Fruit fly (Drosophila melanogaster) whole organism, embryonic: ENCODE data around the gene MESK4.

Source experiments
- Antp ChIP-seq: fragments of 200-800 bp; sonication (Bioruptor generic); optimal IDR thresholded peaks from 3 replicates; lab custom pipeline; 2016; ENCODE audit warnings: missing biosample characterization, missing genetic modification characterization
- Atf-2 ChIP-seq: fragments of 200-800 bp; sonication (Bioruptor generic); optimal IDR thresholded peaks from 2 replicates; lab custom pipeline; 2016; ENCODE audit warnings: missing biosample characterization, missing genetic modification characterization
- BEAF-32 ChIP-seq: fragments of 200-800 bp; sonication (Bioruptor generic); optimal IDR thresholded peaks from 3 replicates; lab custom pipeline; 2017; ENCODE audit warnings: missing biosample characterization, missing genetic modification characterization, mild to moderate bottlenecking, moderate library complexity, missing genetic modification reagents
- BtbVII ChIP-seq: fragments of 200-800 bp; sonication (Bioruptor generic); optimal IDR thresholded peaks from 3 replicates; lab custom pipeline; 2017; ENCODE audit warnings: missing biosample characterization, mild to moderate bottlenecking, missing genetic modification characterization
- CG10462 ChIP-seq: fragments of 200-800 bp; sonication (Bioruptor generic); optimal IDR thresholded peaks from 2 replicates; lab custom pipeline; 2016; ENCODE audit warnings: missing biosample characterization, missing genetic modification characterization
- CG10543 ChIP-seq: fragments of 200-800 bp; sonication (Bioruptor generic); optimal IDR thresholded peaks from 3 replicates; lab custom pipeline; 2017; ENCODE audit warnings: missing biosample characterization, mild to moderate bottlenecking, missing genetic modification characterization, moderate library complexity
- CG12942 ChIP-seq: fragments of 200-800 bp; sonication (Bioruptor generic); optimal IDR thresholded peaks from 3 replicates; lab custom pipeline; 2016; ENCODE audit warnings: missing biosample characterization, missing genetic modification characterization
- CG13123 ChIP-seq: fragments of 200-800 bp; sonication (Bioruptor generic); optimal IDR thresholded peaks from 2 replicates; lab custom pipeline; 2016; ENCODE audit warnings: missing biosample characterization, missing genetic modification characterization
- CG14441 ChIP-seq: fragments of 200-800 bp; sonication (Bioruptor generic); IDR thresholded peaks from 2 replicates; pipeline ENCODE4 v1.3.6; 2022; ENCODE audit warnings: missing biosample characterization, missing genetic modification characterization
- CG14667 ChIP-seq: fragments of 200-800 bp; sonication (Bioruptor generic); IDR thresholded peaks from 2 replicates; pipeline ENCODE4 v1.3.6; 2022; ENCODE audit warnings: missing biosample characterization, missing genetic modification characterization
- CG1529 ChIP-seq: fragments of 200-800 bp; sonication (Bioruptor generic); optimal IDR thresholded peaks from 3 replicates; lab custom pipeline; 2018; ENCODE audit warnings: missing biosample characterization, missing genetic modification characterization
- CG16815 ChIP-seq: fragments of 200-800 bp; sonication (Bioruptor generic); optimal IDR thresholded peaks from 3 replicates; lab custom pipeline; 2017; ENCODE audit warnings: missing biosample characterization, mild to moderate bottlenecking, missing genetic modification characterization
- CG18011 ChIP-seq: fragments of 200-800 bp; sonication (Bioruptor generic); optimal IDR thresholded peaks from 2 replicates; lab custom pipeline; 2017; ENCODE audit warnings: missing biosample characterization, missing genetic modification characterization, mild to moderate bottlenecking, moderate library complexity, missing genotype
- CG18764 ChIP-seq: fragments of 200-800 bp; sonication (Bioruptor generic); optimal IDR thresholded peaks from 3 replicates; lab custom pipeline; 2016; ENCODE audit warnings: missing biosample characterization, missing genetic modification characterization
- CG30020 ChIP-seq: fragments of 200-800 bp; optimal IDR thresholded peaks from 2 replicates; lab custom pipeline; 2019; ENCODE audit warnings: missing biosample characterization, mild to moderate bottlenecking, missing genetic modification characterization, moderate library complexity
- CG3065 ChIP-seq: fragments of 200-800 bp; sonication (Bioruptor generic); optimal IDR thresholded peaks from 2 replicates; lab custom pipeline; 2016; ENCODE audit warnings: missing biosample characterization, missing genetic modification characterization
- CG33213 ChIP-seq: fragments of 200-800 bp; sonication (Bioruptor generic); optimal IDR thresholded peaks from 3 replicates; lab custom pipeline; 2016; ENCODE audit warnings: missing biosample characterization, missing genetic modification characterization
- CG3407 ChIP-seq: fragments of 200-800 bp; sonication (Bioruptor generic); optimal IDR thresholded peaks from 2 replicates; lab custom pipeline; 2018; ENCODE audit warnings: missing biosample characterization, mild to moderate bottlenecking, missing genetic modification characterization
- CG34224 ChIP-seq: fragments of 200-800 bp; sonication (Bioruptor generic); IDR thresholded peaks from 3 replicates; pipeline ENCODE4 v1.3.6; 2022; ENCODE audit warnings: missing biosample characterization, missing genetic modification characterization; ENCODE audit not compliant: partially characterized antibody
- CG3726 ChIP-seq: fragments of 200-800 bp; sonication (Bioruptor generic); IDR thresholded peaks from 3 replicates; pipeline ENCODE4, ENCODE4 v1.3.6; 2022; ENCODE audit warnings: missing biosample characterization, missing genetic modification characterization
- CG3847 ChIP-seq: fragments of 200-800 bp; sonication (Bioruptor generic); IDR thresholded peaks from 2 replicates; pipeline ENCODE4 v1.3.6; 2022; ENCODE audit warnings: missing biosample characterization, missing genetic modification characterization
- CG5245 ChIP-seq: fragments of 200-800 bp; sonication (Bioruptor generic); optimal IDR thresholded peaks from 3 replicates; lab custom pipeline; 2016; ENCODE audit warnings: missing biosample characterization, missing genetic modification characterization
- CG5953 ChIP-seq: fragments of 200-800 bp; sonication (Bioruptor generic); IDR thresholded peaks from 2 replicates; pipeline ENCODE4 v1.3.6; 2022; ENCODE audit warnings: missing biosample characterization, missing genetic modification characterization
- CG8089 ChIP-seq: fragments of 200-800 bp; sonication (Bioruptor generic); optimal IDR thresholded peaks from 3 replicates; lab custom pipeline; 2016; ENCODE audit warnings: missing biosample characterization, missing genetic modification characterization
- CHES-1-like ChIP-seq: fragments of 200-800 bp; sonication (Bioruptor generic); optimal IDR thresholded peaks from 2 replicates; lab custom pipeline; 2016; ENCODE audit warnings: missing biosample characterization, missing genetic modification characterization
- Drgx ChIP-seq: fragments of 200-800 bp; sonication (Bioruptor generic); IDR thresholded peaks from 2 replicates; pipeline ENCODE4 v1.3.6; 2022; ENCODE audit warnings: missing biosample characterization, missing genetic modification characterization
- ERR ChIP-seq: fragments of 200-800 bp; sonication (Bioruptor generic); optimal IDR thresholded peaks from 2 replicates; lab custom pipeline; 2016; ENCODE audit warnings: missing biosample characterization, missing genetic modification characterization
- Ets65A ChIP-seq: fragments of 200-800 bp; sonication (Bioruptor generic); peaks from one replicate; lab custom pipeline; 2016; ENCODE audit warnings: missing biosample characterization, missing genetic modification characterization
- HHEX ChIP-seq: fragments of 200-800 bp; sonication (Bioruptor generic); optimal IDR thresholded peaks from 3 replicates; lab custom pipeline; 2017; ENCODE audit warnings: missing biosample characterization, mild to moderate bottlenecking, missing genetic modification characterization, missing genetic modification reagents
- MBD-R2 ChIP-seq: fragments of 200-800 bp; sonication (Bioruptor generic); IDR thresholded peaks from 2 replicates; pipeline ENCODE4 v1.3.6; 2022; ENCODE audit warnings: missing biosample characterization, missing genetic modification characterization
- Meics ChIP-seq: fragments of 200-800 bp; sonication (Bioruptor generic); optimal IDR thresholded peaks from 2 replicates; lab custom pipeline; 2017; ENCODE audit warnings: missing biosample characterization, mild to moderate bottlenecking, missing genetic modification characterization
- Sry-δ ChIP-seq: fragments of 200-800 bp; sonication (Bioruptor generic); optimal IDR thresholded peaks from 2 replicates; lab custom pipeline; 2016; ENCODE audit warnings: missing biosample characterization, missing genetic modification characterization
- Trl ChIP-seq, 3 experiments: fragments of >200 bp in 2 of 3; fragments of 200-800 bp in 1 of 3; sonication (Bioruptor generic) in 1 of 3; optimal IDR thresholded peaks; 2 replicates in 1 of 3; 3 replicates in 2 of 3; lab custom pipeline; 2016 to 2017; ENCODE audit warnings: missing biosample characterization in 1 of 3, missing genetic modification characterization in 1 of 3
- br ChIP-seq: fragments of >200 bp; optimal IDR thresholded peaks from 2 replicates; lab custom pipeline; 2017
- chm ChIP-seq: fragments of 200-800 bp; sonication (Bioruptor generic); IDR thresholded peaks from 2 replicates; pipeline ENCODE4 v1.3.6; 2022; ENCODE audit warnings: missing biosample characterization, missing genetic modification characterization
- dmrt11E ChIP-seq: fragments of 200-800 bp; sonication (Bioruptor generic); optimal IDR thresholded peaks from 3 replicates; lab custom pipeline; 2018; ENCODE audit warnings: missing biosample characterization, mild to moderate bottlenecking, missing genetic modification characterization, moderate library complexity
- dmrt99B ChIP-seq: fragments of 200-800 bp; sonication (Bioruptor generic); optimal IDR thresholded peaks from 2 replicates; lab custom pipeline; 2018; ENCODE audit warnings: missing biosample characterization, mild to moderate bottlenecking, missing genetic modification characterization, moderate library complexity
- dysf ChIP-seq: fragments of 200-800 bp; sonication (Bioruptor generic); IDR thresholded peaks from 3 replicates; pipeline ENCODE4 v1.3.6; 2022; ENCODE audit warnings: missing biosample characterization, missing genetic modification characterization
- eve ChIP-seq, 2 experiments: fragments of >200 bp; optimal IDR thresholded peaks; 2 replicates each; lab custom pipeline; 2017; ENCODE audit warnings: missing biosample characterization in 2 of 2, missing genetic modification characterization in 2 of 2
- gsb-n ChIP-seq: fragments of 200-800 bp; sonication (Bioruptor generic); optimal IDR thresholded peaks from 3 replicates; lab custom pipeline; 2018; ENCODE audit warnings: missing biosample characterization, mild to moderate bottlenecking, missing genetic modification characterization
- hbn ChIP-seq: fragments of 200-800 bp; sonication (Bioruptor generic); IDR thresholded peaks from 2 replicates; pipeline ENCODE4 v1.3.6; 2022; ENCODE audit warnings: missing biosample characterization, missing genetic modification characterization; ENCODE audit not compliant: partially characterized antibody
- lbe ChIP-seq: fragments of 200-800 bp; sonication (Bioruptor generic); optimal IDR thresholded peaks from 2 replicates; lab custom pipeline; 2016; ENCODE audit warnings: missing biosample characterization, mild to moderate bottlenecking, missing genetic modification characterization
- onecut ChIP-seq: fragments of 200-800 bp; sonication (Bioruptor generic); IDR thresholded peaks from 2 replicates; pipeline ENCODE4 v1.3.6; 2022; ENCODE audit warnings: missing biosample characterization, missing genetic modification characterization
- p53 ChIP-seq: fragments of 200-800 bp; sonication (Bioruptor generic); optimal IDR thresholded peaks from 2 replicates; lab custom pipeline; 2016; ENCODE audit warnings: missing biosample characterization, missing genetic modification characterization
- repo ChIP-seq: fragments of 200-800 bp; sonication (Bioruptor generic); optimal IDR thresholded peaks from 2 replicates; lab custom pipeline; 2016; ENCODE audit warnings: missing biosample characterization, missing genetic modification characterization
- schlank ChIP-seq: fragments of 200-800 bp; sonication (Bioruptor generic); optimal IDR thresholded peaks from 2 replicates; lab custom pipeline; 2018; ENCODE audit warnings: missing biosample characterization, mild to moderate bottlenecking, missing genetic modification characterization
- seq ChIP-seq: fragments of 200-800 bp; sonication (Bioruptor generic); IDR thresholded peaks from 2 replicates; pipeline ENCODE4 v1.3.6; 2022; ENCODE audit warnings: missing biosample characterization, missing genetic modification characterization
- slbo ChIP-seq: fragments of 200-800 bp; sonication (Bioruptor generic); IDR thresholded peaks from 2 replicates; pipeline ENCODE4 v1.3.6; 2022; ENCODE audit warnings: missing biosample characterization, missing genetic modification characterization
- unpg ChIP-seq: fragments of 200-800 bp; sonication (Bioruptor generic); optimal IDR thresholded peaks from 3 replicates; lab custom pipeline; 2018; ENCODE audit warnings: missing biosample characterization, mild to moderate bottlenecking, missing genetic modification characterization, moderate library complexity

The MESK4 gene

DNA sequence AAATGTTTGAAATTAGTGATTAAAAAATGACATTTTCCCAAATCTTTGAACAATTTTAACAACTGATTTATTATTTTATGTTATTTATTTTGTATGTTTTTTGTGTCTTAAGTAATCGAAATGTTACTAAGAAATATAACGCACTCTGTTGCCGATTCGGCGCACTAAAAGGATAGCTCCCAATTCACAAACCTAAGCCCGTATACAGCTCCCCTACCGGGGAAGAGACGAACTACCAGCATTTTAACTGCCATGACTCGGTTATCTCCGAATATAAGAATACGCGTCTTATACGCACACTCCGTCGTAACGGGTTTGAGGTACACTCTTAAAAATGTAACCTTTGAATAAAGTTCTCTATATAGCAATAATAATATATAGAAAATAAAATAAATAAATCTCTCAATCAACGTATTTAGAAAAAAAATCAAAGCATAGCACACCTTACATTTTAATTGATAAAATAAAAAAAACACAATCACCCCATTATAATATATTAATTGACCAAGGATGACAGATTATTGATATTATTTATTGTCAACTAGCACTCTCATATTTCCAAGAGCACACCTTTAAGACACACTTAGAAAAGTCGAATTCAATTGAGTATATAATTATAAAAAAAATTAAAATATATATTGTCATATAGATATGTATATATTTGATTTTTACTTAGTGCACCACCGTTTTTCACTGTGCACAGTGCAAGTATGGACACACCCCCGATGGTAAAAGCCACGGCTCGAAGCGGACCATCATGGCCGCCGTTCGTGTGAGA, 30.7 kb upstream of the MESK4 start (continued):
- peak; percentile 15 for TF ChIP-seq Atf-2 (GFP tag; lab: Kevin White, UChicago)
- TF ChIP-seq Trl (optimal IDR thresholded peaks at IDR 0.05; lab: Kevin White, UChicago) = no peak
- peak; percentile 19 for TF ChIP-seq Trl (GFP tag; optimal IDR thresholded peaks at IDR 0.05; lab: Kevin White, UChicago)
- TF ChIP-seq br (lab: Kevin White, UChicago) = no peak
- peak; percentile 59; the same call in 1 of the 2 replicates for TF ChIP-seq slbo (GFP tag; lab: Robert Waterston, UW)
- no peak for TF ChIP-seq schlank (tag; lab: Kevin White, UChicago)
- TF ChIP-seq CG16815 (GFP tag; lab: Kevin White, UChicago) = peak; percentile 70
- peak; percentile 91 for TF ChIP-seq dmrt11E (tag; lab: Kevin White, UChicago)
- TF ChIP-seq CG3847 (GFP tag; lab: Robert Waterston, UW) = peak; percentile 54
- TF ChIP-seq seq (GFP tag; lab: Robert Waterston, UW) = 0 out of 2 replicates have a peak, but pooled peaks have one; percentile 34
- 0 out of 3 replicates have a peak, but pooled peaks have one; percentile 38 for TF ChIP-seq CG3726
- peak; percentile 87 for TF ChIP-seq CG10543 (GFP tag; lab: Kevin White, UChicago)
- TF ChIP-seq dmrt99B = peak; percentile 86
- no peak for TF ChIP-seq lbe
- peak; percentile 10 for TF ChIP-seq Antp (GFP tag; lab: Kevin White, UChicago)
- peak; percentile 80 for TF ChIP-seq CG3407
- peak; percentile 20; the same call in 1 of the 2 replicates for TF ChIP-seq CG14667 (GFP tag; lab: Robert Waterston, UW)
- TF ChIP-seq CG1529 (GFP tag; lab: Kevin White, UChicago) = peak; percentile 48
- no peak for TF ChIP-seq CG30020
- no peak for TF ChIP-seq CG34224 (GFP tag; lab: Robert Waterston, UW)
- peak; percentile 87 for TF ChIP-seq gsb-n (tag; lab: Kevin White, UChicago)
- peak; percentile 42 for TF ChIP-seq CG3065 (GFP tag; lab: Kevin White, UChicago)
- peak; percentile 66 for TF ChIP-seq dysf
- peak; percentile 81 for TF ChIP-seq CG10462 (GFP tag; lab: Kevin White, UChicago)
- peak; percentile 75 for TF ChIP-seq HHEX
- TF ChIP-seq BEAF-32 = no peak
- peak; percentile 23; the same call in 1 of the 2 replicates for TF ChIP-seq onecut (GFP tag; lab: Robert Waterston, UW)
- no peak for TF ChIP-seq Ets65A (GFP tag; lab: Kevin White, UChicago)
- no peak for TF ChIP-seq ERR (GFP tag; lab: Kevin White, UChicago)
- TF ChIP-seq eve (GFP tag; optimal IDR thresholded peaks at IDR 0.05; lab: Kevin White, UChicago) = no peak
- no peak for TF ChIP-seq repo (GFP tag; lab: Kevin White, UChicago)
- TF ChIP-seq Drgx = 0 out of 2 replicates have a peak, but pooled peaks have one; percentile 52
- TF ChIP-seq unpg (GFP tag; lab: Kevin White, UChicago) = peak; percentile 76
- peak; percentile 83 for TF ChIP-seq BtbVII (GFP tag; lab: Kevin White, UChicago)
- peak; percentile 46 for TF ChIP-seq CG5245 (GFP tag; lab: Kevin White, UChicago)
- TF ChIP-seq CG8089 (GFP tag; lab: Kevin White, UChicago) = peak; percentile 41
- TF ChIP-seq CG33213 (GFP tag; lab: Kevin White, UChicago) = peak; percentile 40
- peak; percentile 8; the same call in 1 of the 2 replicates for TF ChIP-seq CG5953 (GFP tag; lab: Robert Waterston, UW)
- no peak for TF ChIP-seq Sry-δ
- TF ChIP-seq chm (GFP tag; lab: Robert Waterston, UW) = peak; percentile 68
- peak; percentile 42; the same call in 1 of the 2 replicates for TF ChIP-seq CG14441 (GFP tag; lab: Robert Waterston, UW)
- peak; percentile 60 for TF ChIP-seq CG12942 (GFP tag; lab: Kevin White, UChicago)
- TF ChIP-seq Meics (GFP tag; lab: Kevin White, UChicago) = peak; percentile 89
- TF ChIP-seq MBD-R2 (GFP tag; lab: Robert Waterston, UW) = 0 out of 2 replicates have a peak, but pooled peaks have one; percentile 13
- TF ChIP-seq CG18764 = peak; percentile 40
- no peak for TF ChIP-seq p53
- no peak for TF ChIP-seq CHES-1-like (GFP tag; lab: Kevin White, UChicago)
- TF ChIP-seq CG13123 (GFP tag; lab: Kevin White, UChicago) = peak; percentile 57
- TF ChIP-seq CG18011 (GFP tag; lab: Kevin White, UChicago) = no peak
- TF ChIP-seq hbn (GFP tag; lab: Robert Waterston, UW) = no peak
